Fruit fly (Drosophila melanogaster) whole organism, embryonic: ENCODE data around the gene CG8042.

Source experiments
- Atf-2 ChIP-seq: fragments of 200-800 bp; sonication (Bioruptor generic); optimal IDR thresholded peaks from 2 replicates; lab custom pipeline; 2016; ENCODE audit warnings: missing biosample characterization, missing genetic modification characterization
- Blimp-1 ChIP-seq: fragments of 200-800 bp; sonication (Bioruptor generic); optimal IDR thresholded peaks from 3 replicates; lab custom pipeline; 2018; ENCODE audit warnings: missing biosample characterization, missing genetic modification characterization, mild to moderate bottlenecking, moderate library complexity, missing genetic modification reagents
- BtbVII ChIP-seq: fragments of 200-800 bp; sonication (Bioruptor generic); optimal IDR thresholded peaks from 3 replicates; lab custom pipeline; 2017; ENCODE audit warnings: missing biosample characterization, mild to moderate bottlenecking, missing genetic modification characterization
- CG10209 ChIP-seq: fragments of 200-800 bp; sonication (Bioruptor generic); optimal IDR thresholded peaks from 3 replicates; lab custom pipeline; 2017; ENCODE audit warnings: missing biosample characterization, mild to moderate bottlenecking, missing genetic modification characterization, missing genetic modification reagents
- CG10543 ChIP-seq: fragments of 200-800 bp; sonication (Bioruptor generic); optimal IDR thresholded peaks from 3 replicates; lab custom pipeline; 2017; ENCODE audit warnings: missing biosample characterization, mild to moderate bottlenecking, missing genetic modification characterization, moderate library complexity
- CG11093 ChIP-seq: fragments of 200-800 bp; sonication (Bioruptor generic); IDR thresholded peaks from 3 replicates; pipeline ENCODE4 v1.3.6; 2022; ENCODE audit warnings: missing biosample characterization, missing genetic modification characterization
- CG14860 ChIP-seq: fragments of 200-800 bp; sonication (Bioruptor generic); IDR thresholded peaks from 3 replicates; pipeline ENCODE4 v1.3.6; 2022; ENCODE audit warnings: missing biosample characterization, missing genetic modification characterization; ENCODE audit not compliant: partially characterized antibody
- CG14965 ChIP-seq: fragments of 200-800 bp; sonication (Bioruptor generic); optimal IDR thresholded peaks from 2 replicates; lab custom pipeline; 2016; ENCODE audit warnings: missing biosample characterization, missing genetic modification characterization, borderline replicate concordance
- CG15479 ChIP-seq: fragments of 200-800 bp; sonication (Bioruptor generic); optimal IDR thresholded peaks from 3 replicates; lab custom pipeline; 2019; ENCODE audit warnings: missing biosample characterization, mild to moderate bottlenecking, missing genetic modification characterization, moderate library complexity
- CG1602 ChIP-seq: fragments of 200-800 bp; sonication (Bioruptor generic); optimal IDR thresholded peaks from 3 replicates; lab custom pipeline; 2016; ENCODE audit warnings: missing biosample characterization, missing genetic modification characterization
- CG16863 ChIP-seq: fragments of 200-800 bp; sonication (Bioruptor generic); optimal IDR thresholded peaks from 3 replicates; lab custom pipeline; 2016; ENCODE audit warnings: missing biosample characterization, missing genetic modification characterization
- CG17186 ChIP-seq: fragments of 200-800 bp; sonication (Bioruptor generic); optimal IDR thresholded peaks from 3 replicates; lab custom pipeline; 2017; ENCODE audit warnings: missing biosample characterization, missing genetic modification reagents, missing genetic modification characterization
- CG17612 ChIP-seq: fragments of 200-800 bp; sonication (Bioruptor generic); IDR thresholded peaks from 2 replicates; pipeline ENCODE4 v1.3.6; 2022; ENCODE audit warnings: missing biosample characterization, missing genetic modification characterization
- CG17912 ChIP-seq: fragments of 200-800 bp; sonication (Bioruptor generic); optimal IDR thresholded peaks from 2 replicates; lab custom pipeline; 2018; ENCODE audit warnings: missing biosample characterization, mild to moderate bottlenecking, missing genetic modification characterization
- CG3065 ChIP-seq: fragments of 200-800 bp; sonication (Bioruptor generic); optimal IDR thresholded peaks from 2 replicates; lab custom pipeline; 2016; ENCODE audit warnings: missing biosample characterization, missing genetic modification characterization
- CG31441 ChIP-seq: fragments of 200-800 bp; sonication (Bioruptor generic); IDR thresholded peaks from 2 replicates; pipeline ENCODE4 v1.3.6; 2022; ENCODE audit warnings: missing biosample characterization, missing genetic modification characterization
- CG7839 ChIP-seq: fragments of 200-800 bp; sonication (Bioruptor generic); optimal IDR thresholded peaks from 3 replicates; lab custom pipeline; 2018; ENCODE audit warnings: missing biosample characterization, mild to moderate bottlenecking, missing genetic modification characterization, moderate library complexity
- CG8290 ChIP-seq, 3 experiments: fragments of 200-800 bp; sonication (Bioruptor generic); optimal IDR thresholded peaks; 2 replicates each; lab custom pipeline; 2016 to 2019; ENCODE audit warnings: missing biosample characterization in 3 of 3, missing genetic modification characterization in 3 of 3, mild to moderate bottlenecking in 2 of 3, moderate library complexity in 1 of 3
- CG9876 ChIP-seq: fragments of 200-800 bp; sonication (Bioruptor generic); optimal IDR thresholded peaks from 2 replicates; lab custom pipeline; 2016; ENCODE audit warnings: missing biosample characterization, missing genetic modification characterization
- CkIIα-i1 ChIP-seq: fragments of 200-800 bp; sonication (Bioruptor generic); IDR thresholded peaks from 2 replicates; pipeline ENCODE4 v1.3.6; 2022; ENCODE audit warnings: missing biosample characterization, missing genetic modification characterization
- D19A ChIP-seq: fragments of 200-800 bp; optimal IDR thresholded peaks from 3 replicates; lab custom pipeline; 2019; ENCODE audit warnings: missing biosample characterization, mild to moderate bottlenecking, missing genetic modification characterization, moderate library complexity
- Drgx ChIP-seq: fragments of 200-800 bp; sonication (Bioruptor generic); IDR thresholded peaks from 2 replicates; pipeline ENCODE4 v1.3.6; 2022; ENCODE audit warnings: missing biosample characterization, missing genetic modification characterization
- Ets65A ChIP-seq: fragments of 200-800 bp; sonication (Bioruptor generic); peaks from one replicate; lab custom pipeline; 2016; ENCODE audit warnings: missing biosample characterization, missing genetic modification characterization
- Hr39 ChIP-seq: fragments of >200 bp; optimal IDR thresholded peaks from 2 replicates; lab custom pipeline; 2017
- PHDP ChIP-seq: fragments of 200-800 bp; sonication (Bioruptor generic); optimal IDR thresholded peaks from 3 replicates; lab custom pipeline; 2018; ENCODE audit warnings: missing biosample characterization, mild to moderate bottlenecking, missing genetic modification characterization, moderate library complexity
- Ptx1 ChIP-seq: fragments of 200-800 bp; sonication (Bioruptor generic); IDR thresholded peaks from 2 replicates; pipeline ENCODE4 v1.3.6; 2022; ENCODE audit warnings: missing biosample characterization, missing genetic modification characterization
- Scr ChIP-seq: fragments of 200-800 bp; sonication (Bioruptor generic); IDR thresholded peaks from 2 replicates; pipeline ENCODE4 v1.3.6; 2022; ENCODE audit warnings: missing biosample characterization, missing genetic modification characterization; ENCODE audit not compliant: partially characterized antibody
- Sin3A ChIP-seq: fragments of >200 bp; optimal IDR thresholded peaks from 2 replicates; lab custom pipeline; 2018
- Sox100B ChIP-seq: fragments of 200-800 bp; sonication (Bioruptor generic); optimal IDR thresholded peaks from 3 replicates; lab custom pipeline; 2018; ENCODE audit warnings: missing biosample characterization, mild to moderate bottlenecking, missing genetic modification characterization
- Sry-β ChIP-seq: fragments of 200-800 bp; sonication (Bioruptor generic); optimal IDR thresholded peaks from 2 replicates; lab custom pipeline; 2018; ENCODE audit warnings: missing biosample characterization, mild to moderate bottlenecking, missing genetic modification characterization, moderate library complexity
- ab ChIP-seq: fragments of 200-800 bp; sonication (Bioruptor generic); optimal IDR thresholded peaks from 2 replicates; lab custom pipeline; 2016; ENCODE audit warnings: missing biosample characterization, missing genetic modification characterization
- ase ChIP-seq: fragments of 200-800 bp; sonication (Bioruptor generic); IDR thresholded peaks from 3 replicates; pipeline ENCODE4 v1.3.6; 2022; ENCODE audit warnings: missing biosample characterization, missing genetic modification characterization
- ash1 ChIP-seq: fragments of 200-800 bp; sonication (Bioruptor generic); optimal IDR thresholded peaks from 2 replicates; lab custom pipeline; 2018; ENCODE audit warnings: missing biosample characterization, mild to moderate bottlenecking, missing genetic modification characterization
- ato ChIP-seq: fragments of 200-800 bp; sonication (Bioruptor generic); IDR thresholded peaks from 2 replicates; pipeline ENCODE4 v1.3.6; 2022; ENCODE audit warnings: missing biosample characterization, missing genetic modification characterization; ENCODE audit not compliant: partially characterized antibody
- chm ChIP-seq: fragments of 200-800 bp; sonication (Bioruptor generic); IDR thresholded peaks from 2 replicates; pipeline ENCODE4 v1.3.6; 2022; ENCODE audit warnings: missing biosample characterization, missing genetic modification characterization
- disco-r ChIP-seq: fragments of 200-800 bp; sonication (Bioruptor generic); optimal IDR thresholded peaks from 2 replicates; lab custom pipeline; 2016; ENCODE audit warnings: missing biosample characterization, missing genetic modification characterization
- eyg ChIP-seq: fragments of 200-800 bp; sonication (Bioruptor generic); optimal IDR thresholded peaks from 3 replicates; lab custom pipeline; 2016; ENCODE audit warnings: missing biosample characterization, missing genetic modification characterization
- insv ChIP-seq, 2 experiments: fragments of 200-800 bp; sonication (Bioruptor generic); optimal IDR thresholded peaks; 3 replicates each; lab custom pipeline; 2016 to 2018; ENCODE audit warnings: missing biosample characterization in 2 of 2, missing genetic modification characterization in 2 of 2
- kah ChIP-seq: fragments of 200-800 bp; sonication (Bioruptor generic); optimal IDR thresholded peaks from 2 replicates; lab custom pipeline; 2018; ENCODE audit warnings: missing biosample characterization, mild to moderate bottlenecking, missing genetic modification characterization
- lola ChIP-seq, 3 experiments: fragments of >200 bp in 2 of 3; fragments of 200-800 bp in 1 of 3; sonication (Bioruptor generic) in 1 of 3; optimal IDR thresholded peaks; 2 replicates each; lab custom pipeline; 2017 to 2019; ENCODE audit warnings: missing biosample characterization in 3 of 3, missing genetic modification characterization in 3 of 3, mild to moderate bottlenecking in 1 of 3, moderate library complexity in 1 of 3
- nom ChIP-seq: fragments of 200-800 bp; sonication (Bioruptor generic); optimal IDR thresholded peaks from 2 replicates; lab custom pipeline; 2017; ENCODE audit warnings: missing biosample characterization, missing genetic modification characterization, mild to moderate bottlenecking, moderate library complexity, missing genetic modification reagents
- pb ChIP-seq: fragments of 200-800 bp; sonication (Bioruptor generic); optimal IDR thresholded peaks from 3 replicates; lab custom pipeline; 2016; ENCODE audit warnings: missing biosample characterization, missing genetic modification characterization
- pfk ChIP-seq: fragments of 200-800 bp; sonication (Bioruptor generic); optimal IDR thresholded peaks from 2 replicates; lab custom pipeline; 2018; ENCODE audit warnings: missing biosample characterization, mild to moderate bottlenecking, missing genetic modification characterization, moderate library complexity
- phol ChIP-seq: fragments of 200-800 bp; sonication (Bioruptor generic); optimal IDR thresholded peaks from 3 replicates; lab custom pipeline; 2018; ENCODE audit warnings: missing biosample characterization, mild to moderate bottlenecking, missing genetic modification characterization, moderate library complexity
- pum ChIP-seq: fragments of 200-800 bp; sonication (Bioruptor generic); optimal IDR thresholded peaks from 2 replicates; lab custom pipeline; 2016; ENCODE audit warnings: missing biosample characterization, missing genetic modification characterization
- salm ChIP-seq: fragments of 200-800 bp; sonication (Bioruptor generic); optimal IDR thresholded peaks from 2 replicates; lab custom pipeline; 2018; ENCODE audit warnings: missing biosample characterization, mild to moderate bottlenecking, missing genetic modification characterization
- scrt ChIP-seq: fragments of 200-800 bp; sonication (Bioruptor generic); optimal IDR thresholded peaks from 2 replicates; lab custom pipeline; 2018; ENCODE audit warnings: missing biosample characterization, mild to moderate bottlenecking, missing genetic modification characterization, moderate library complexity
- slp2 ChIP-seq: fragments of 200-800 bp; sonication (Bioruptor generic); optimal IDR thresholded peaks from 2 replicates; lab custom pipeline; 2016; ENCODE audit warnings: missing biosample characterization, missing genetic modification characterization
- stwl ChIP-seq: fragments of 200-800 bp; sonication (Bioruptor generic); optimal IDR thresholded peaks from 3 replicates; lab custom pipeline; 2018; ENCODE audit warnings: missing biosample characterization, mild to moderate bottlenecking, missing genetic modification characterization, moderate library complexity
- usp ChIP-seq: fragments of >200 bp; optimal IDR thresholded peaks from 2 replicates; lab custom pipeline; 2017; ENCODE audit warnings: missing biosample characterization, missing genetic modification characterization
- wor ChIP-seq: fragments of 200-800 bp; sonication (Bioruptor generic); IDR thresholded peaks from 2 replicates; pipeline ENCODE4 v1.3.6; 2022; ENCODE audit warnings: missing biosample characterization, missing genetic modification characterization

CG8042 gene

dm6 chr3L:7935933-7936494, 38.8 kb downstream of the CG8042 start, which contains the start of the genes syd and Srp9 (continued):
- TF ChIP-seq Sry-β (GFP tag; lab: Kevin White, UChicago) (peak; percentile 1), Ets65A (GFP tag; lab: Kevin White, UChicago) (no peak), pfk (GFP tag; lab: Kevin White, UChicago) (no peak), ato (GFP tag; lab: Robert Waterston, UW) (no peak), Sin3A (peak; percentile 53), ash1 (GFP tag; lab: Kevin White, UChicago) (no peak), Blimp-1 (no peak), PHDP (tag; lab: Kevin White, UChicago) (no peak), CG14860 (GFP tag; lab: Robert Waterston, UW) (no peak), Atf-2 (GFP tag; lab: Kevin White, UChicago) (no peak), CG10543 (no peak), CG17186 (GFP tag; lab: Kevin White, UChicago) (peak; percentile 19), CG9876 (GFP tag; lab: Kevin White, UChicago) (no peak), CG15479 (GFP tag; lab: Kevin White, UChicago) (no peak), Scr (GFP tag; lab: Robert Waterston, UW) (peak; percentile 24; the same call in 1 of the 2 replicates), CG8290 (GFP tag; optimal IDR thresholded peaks at IDR 0.05; lab: Kevin White, UChicago) (no peak), CG8290 (tag; optimal IDR thresholded peaks at IDR 0.05; lab: Kevin White, UChicago) (no peak), Hr39 (lab: Kevin White, UChicago) (no peak), eyg (GFP tag; lab: Kevin White, UChicago) (no peak), nom (no peak), CG17612 (GFP tag; lab: Robert Waterston, UW) (no peak), Ptx1 (GFP tag; lab: Robert Waterston, UW) (no peak), CG3065 (no peak), CG17912 (no peak), pum (GFP tag; lab: Kevin White, UChicago) (no peak), Drgx (GFP tag; lab: Robert Waterston, UW) (no peak), stwl (tag; lab: Kevin White, UChicago) (peak; percentile 60), D19A (tag; lab: Kevin White, UChicago) (no peak), slp2 (GFP tag; lab: Kevin White, UChicago) (no peak), CG10209 (GFP tag; lab: Kevin White, UChicago) (no peak), BtbVII (no peak), lola (GFP tag; optimal IDR thresholded peaks at IDR 0.05; lab: Kevin White, UChicago) (no peak), usp (GFP tag; lab: Kevin White, UChicago) (no peak), CG31441 (GFP tag; lab: Robert Waterston, UW) (no peak), CkIIα-i1 (GFP tag; lab: Robert Waterston, UW) (no peak), CG1602 (no peak), CG11093 (no peak), chm (GFP tag; lab: Robert Waterston, UW) (no peak), phol (tag; lab: Kevin White, UChicago) (peak; percentile 17), pb (GFP tag; lab: Kevin White, UChicago) (no peak), wor (GFP tag; lab: Robert Waterston, UW) (no peak), CG16863 (GFP tag; lab: Kevin White, UChicago) (no peak), ase (GFP tag; lab: Robert Waterston, UW) (no peak), CG7839 (tag; lab: Kevin White, UChicago) (no peak), scrt (no peak), insv (GFP tag; optimal IDR thresholded peaks at IDR 0.05; lab: Kevin White, UChicago) (no peak), disco-r (GFP tag; lab: Kevin White, UChicago) (no peak), Sox100B (GFP tag; lab: Kevin White, UChicago) (no peak), ab (GFP tag; lab: Kevin White, UChicago) (no peak), salm (tag; lab: Kevin White, UChicago) (no peak), kah (GFP tag; lab: Kevin White, UChicago) (no peak), CG14965 (GFP tag; lab: Kevin White, UChicago) (no peak)
